Worm (Caenorhabditis elegans): Measurements from ENCODE around the gene mthf-1.

mthf-1 gene

ce11 chrII:7781102-7781616 lies 3.5 kb upstream of the mthf-1 start, which contains the start of the genes snpc-1.1 and spdl-1:
Gene snpc-1.1, minus strand, starts transcription at chrII:7781301.
Gene spdl-1, plus strand, starts transcription at chrII:7781566.
- TF ChIP-seq med-1 (GFP tag; optimal IDR thresholded peaks at IDR 0.05; ENCODE audit: insufficient read depth) (no peak), ztf-29 (GFP tag; IDR thresholded peaks at IDR 0.05) (no peak), tab-1 (GFP tag; IDR thresholded peaks at IDR 0.05) (no peak), ref-1 (GFP tag; conservative IDR thresholded peaks at IDR 0.05) (no peak), klf-2 (GFP tag; conservative IDR thresholded peaks at IDR 0.05) (no peak), T22C8.4 (GFP tag; IDR thresholded peaks at IDR 0.05) (no peak), cog-1 (tag; optimal IDR thresholded peaks at IDR 0.05) (no peak), ztf-23 (GFP tag; IDR thresholded peaks at IDR 0.05) (no peak)

- no peak for TF ChIP-seq T22C8.4 (GFP tag; IDR thresholded peaks at IDR 0.05)
- no peak for TF ChIP-seq ztf-23 (GFP tag; IDR thresholded peaks at IDR 0.05)
- TF ChIP-seq tab-1 (GFP tag; IDR thresholded peaks at IDR 0.05), result no peak
- no peak for TF ChIP-seq ztf-29 (GFP tag; IDR thresholded peaks at IDR 0.05)
- no peak for TF ChIP-seq med-1 (GFP tag; optimal IDR thresholded peaks at IDR 0.05; ENCODE audit: insufficient read depth)
- no peak for TF ChIP-seq klf-2 (GFP tag; conservative IDR thresholded peaks at IDR 0.05)
- TF ChIP-seq flt-1 (GFP tag; IDR thresholded peaks at IDR 0.05), result no peak
- TF ChIP-seq cog-1 (tag; optimal IDR thresholded peaks at IDR 0.05), result no peak
- no peak for TF ChIP-seq ref-1 (GFP tag; conservative IDR thresholded peaks at IDR 0.05)
These were observed 650 bp upstream of the mthf-1 start for ce11 chrII:7778273-7778672.

- no peak for TF ChIP-seq flt-1 (GFP tag; IDR thresholded peaks at IDR 0.05)
- TF ChIP-seq cog-1 (tag; optimal IDR thresholded peaks at IDR 0.05), result no peak
- no peak for TF ChIP-seq tab-1 (GFP tag; IDR thresholded peaks at IDR 0.05)
- no peak for TF ChIP-seq T22C8.4 (GFP tag; IDR thresholded peaks at IDR 0.05)
- TF ChIP-seq ztf-29 (GFP tag; IDR thresholded peaks at IDR 0.05), result no peak
- no peak for TF ChIP-seq klf-2 (GFP tag; conservative IDR thresholded peaks at IDR 0.05)
- TF ChIP-seq med-1 (GFP tag; optimal IDR thresholded peaks at IDR 0.05; ENCODE audit: insufficient read depth), result no peak
- no peak for TF ChIP-seq ztf-23 (GFP tag; IDR thresholded peaks at IDR 0.05)
- no peak for TF ChIP-seq ref-1 (GFP tag; conservative IDR thresholded peaks at IDR 0.05)
These were observed 908 bp downstream of the mthf-1 start for ce11 chrII:7776715-7777114.

ce11 chrII:7776232-7776631 lies 1.4 kb downstream of the mthf-1 start:
- TF ChIP-seq ref-1 (GFP tag; conservative IDR thresholded peaks at IDR 0.05), result no peak
- no peak for TF ChIP-seq ztf-29 (GFP tag; IDR thresholded peaks at IDR 0.05)
- TF ChIP-seq tab-1 (GFP tag; IDR thresholded peaks at IDR 0.05), result no peak
- TF ChIP-seq med-1 (GFP tag; optimal IDR thresholded peaks at IDR 0.05; ENCODE audit: insufficient read depth), result no peak
- no peak for TF ChIP-seq flt-1 (GFP tag; IDR thresholded peaks at IDR 0.05)
- no peak for TF ChIP-seq T22C8.4 (GFP tag; IDR thresholded peaks at IDR 0.05)
- no peak for TF ChIP-seq ztf-23 (GFP tag; IDR thresholded peaks at IDR 0.05)
- TF ChIP-seq klf-2 (GFP tag; conservative IDR thresholded peaks at IDR 0.05), result no peak
- no peak for TF ChIP-seq cog-1 (tag; optimal IDR thresholded peaks at IDR 0.05)

- TF ChIP-seq ref-1 (GFP tag; conservative IDR thresholded peaks at IDR 0.05) (no peak), flt-1 (GFP tag; IDR thresholded peaks at IDR 0.05) (no peak), tab-1 (GFP tag; IDR thresholded peaks at IDR 0.05) (no peak), med-1 (GFP tag; optimal IDR thresholded peaks at IDR 0.05; ENCODE audit: insufficient read depth) (no peak), klf-2 (GFP tag; conservative IDR thresholded peaks at IDR 0.05) (no peak), ztf-23 (GFP tag; IDR thresholded peaks at IDR 0.05) (no peak), ztf-29 (GFP tag; IDR thresholded peaks at IDR 0.05) (no peak), cog-1 (tag; optimal IDR thresholded peaks at IDR 0.05) (no peak), T22C8.4 (GFP tag; IDR thresholded peaks at IDR 0.05) (no peak)
These were observed 4.1 kb downstream of the mthf-1 start for ce11 chrII:7773427-7773993.

- no peak for TF ChIP-seq ref-1 (GFP tag; conservative IDR thresholded peaks at IDR 0.05)
- no peak for TF ChIP-seq ztf-29 (GFP tag; IDR thresholded peaks at IDR 0.05)
These were observed 5.2 kb downstream of the mthf-1 start, which contains the start of gene C06A8.6 for ce11 chrII:7772411-7772810. Gene C06A8.6, plus strand, starts transcription at chrII:7772499.

DNA sequence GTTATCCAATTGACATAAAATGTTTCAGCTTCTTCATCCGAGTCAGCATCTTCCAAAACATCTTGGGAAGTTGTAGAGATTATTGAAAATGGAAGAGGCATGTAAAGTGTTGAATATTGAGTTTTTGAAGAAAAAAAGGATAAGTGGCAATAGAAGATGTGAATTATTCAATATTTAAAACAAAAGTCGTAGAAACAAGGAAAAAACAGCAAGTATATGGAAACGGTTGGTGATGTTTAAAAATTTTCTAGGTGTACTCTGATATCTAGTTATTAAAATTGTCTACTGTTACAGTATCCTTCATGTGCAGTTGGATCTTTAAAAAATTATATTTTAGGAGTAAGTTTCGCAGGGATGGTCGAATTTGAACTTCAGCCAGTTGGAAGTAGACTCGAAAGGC lies 5.7 kb downstream of the mthf-1 start, which contains the start of gene C06A8.8:
Gene C06A8.8, minus strand, starts transcription at position 101 of the 400 bp plus-strand sequence.
- TF ChIP-seq tab-1 (GFP tag; IDR thresholded peaks at IDR 0.05) (no peak), flt-1 (GFP tag; IDR thresholded peaks at IDR 0.05) (no peak), ref-1 (GFP tag; conservative IDR thresholded peaks at IDR 0.05) (no peak), cog-1 (tag; optimal IDR thresholded peaks at IDR 0.05) (no peak), med-1 (GFP tag; optimal IDR thresholded peaks at IDR 0.05; ENCODE audit: insufficient read depth) (no peak), T22C8.4 (GFP tag; IDR thresholded peaks at IDR 0.05) (no peak)

- TF ChIP-seq cog-1 (tag; optimal IDR thresholded peaks at IDR 0.05), result no peak
- no peak for TF ChIP-seq T22C8.4 (GFP tag; IDR thresholded peaks at IDR 0.05)
- no peak for TF ChIP-seq med-1 (GFP tag; optimal IDR thresholded peaks at IDR 0.05; ENCODE audit: insufficient read depth)
- TF ChIP-seq flt-1 (GFP tag; IDR thresholded peaks at IDR 0.05), result no peak
- no peak for TF ChIP-seq ztf-23 (GFP tag; IDR thresholded peaks at IDR 0.05)
- TF ChIP-seq tab-1 (GFP tag; IDR thresholded peaks at IDR 0.05), result no peak
- no peak for TF ChIP-seq klf-2 (GFP tag; conservative IDR thresholded peaks at IDR 0.05)
- no peak for TF ChIP-seq ztf-29 (GFP tag; IDR thresholded peaks at IDR 0.05)
- no peak for TF ChIP-seq ref-1 (GFP tag; conservative IDR thresholded peaks at IDR 0.05)
These were observed 7.4 kb downstream of the mthf-1 start for ce11 chrII:7770253-7770652.

DNA sequence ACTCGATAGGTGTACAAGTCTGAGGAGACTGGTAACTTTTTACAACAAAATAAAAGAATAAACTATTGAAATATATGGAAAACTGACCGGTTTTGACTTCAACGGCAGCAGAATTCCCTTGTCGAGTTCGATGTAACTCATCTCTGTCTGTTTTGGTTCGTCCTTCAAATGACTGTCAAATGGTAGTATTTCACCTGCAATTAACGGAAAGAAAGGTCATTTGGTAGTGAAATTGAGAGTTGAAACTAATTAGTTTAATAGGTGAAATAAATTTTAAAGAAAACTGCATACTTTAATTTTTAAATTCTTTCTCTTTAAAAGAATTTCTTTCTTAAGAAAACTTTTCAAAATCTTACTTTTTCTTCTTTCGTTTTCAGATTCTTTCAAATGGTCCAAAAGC lies 8.4 kb downstream of the mthf-1 start:
- TF ChIP-seq klf-2 (GFP tag; conservative IDR thresholded peaks at IDR 0.05) (no peak), ref-1 (GFP tag; conservative IDR thresholded peaks at IDR 0.05) (no peak), T22C8.4 (GFP tag; IDR thresholded peaks at IDR 0.05) (no peak), cog-1 (tag; optimal IDR thresholded peaks at IDR 0.05) (no peak), ztf-29 (GFP tag; IDR thresholded peaks at IDR 0.05) (no peak), tab-1 (GFP tag; IDR thresholded peaks at IDR 0.05) (no peak), ztf-23 (GFP tag; IDR thresholded peaks at IDR 0.05) (no peak), med-1 (GFP tag; optimal IDR thresholded peaks at IDR 0.05; ENCODE audit: insufficient read depth) (no peak), flt-1 (GFP tag; IDR thresholded peaks at IDR 0.05) (no peak)

DNA sequence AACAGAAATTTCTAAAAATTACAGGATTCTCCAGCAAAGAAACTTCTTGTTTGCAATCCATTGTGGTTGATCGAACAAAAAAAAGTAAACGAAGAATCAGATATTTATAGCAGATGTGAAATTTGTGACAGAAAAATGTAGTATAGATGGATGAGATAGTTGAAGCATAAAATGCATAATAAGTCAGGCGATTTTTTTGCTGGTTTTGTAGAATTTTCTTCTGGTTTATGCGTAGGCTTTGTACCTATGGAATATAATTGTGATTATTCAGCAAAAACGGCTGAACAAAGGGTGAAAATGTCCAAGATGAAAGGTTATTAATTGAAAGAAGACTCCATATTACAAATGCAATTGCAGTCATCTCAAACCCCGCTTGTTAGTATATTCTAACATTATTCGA lies 12.2 kb downstream of the mthf-1 start, which contains the start of gene srh-39:
Gene srh-39, minus strand, starts transcription at position 101 of the 400 bp plus-strand sequence.
- no peak for TF ChIP-seq klf-2 (GFP tag; conservative IDR thresholded peaks at IDR 0.05)
- no peak for TF ChIP-seq ztf-29 (GFP tag; IDR thresholded peaks at IDR 0.05)
- no peak for TF ChIP-seq ztf-23 (GFP tag; IDR thresholded peaks at IDR 0.05)
- no peak for TF ChIP-seq T22C8.4 (GFP tag; IDR thresholded peaks at IDR 0.05)
- TF ChIP-seq ref-1 (GFP tag; conservative IDR thresholded peaks at IDR 0.05), result no peak
- no peak for TF ChIP-seq med-1 (GFP tag; optimal IDR thresholded peaks at IDR 0.05; ENCODE audit: insufficient read depth)

Measured in whole organism, midembryonic.